Fruit fly (Drosophila melanogaster) S2 (cell line): ENCODE measurements around the gene CG32669.

Experiments used
- CG8478 ChIP-seq: fragments of >200 bp; optimal IDR thresholded peaks from 2 replicates; lab custom pipeline; 2018
- CTCF ChIP-seq, 2 experiments: fragments of >200 bp; optimal IDR thresholded peaks; 2 replicates each; lab custom pipeline; 2018

- TF ChIP-seq CTCF (optimal IDR thresholded peaks at IDR 0.05; lab: Kevin White, UChicago) (peak in 1 of 2 experiments; percentile 14), CG8478 (lab: Kevin White, UChicago) (no peak)
Measured at dm6 chrX:10865580-10866331, 20.9 kb upstream of the CG32669 start.
